Worm (Caenorhabditis elegans) whole organism, L2 larva: ENCODE results near the gene str-181.

Experiments used
- C34F6.9 ChIP-seq: fragments of 150-350 bp; optimal IDR thresholded peaks from 2 replicates; lab custom pipeline; 2014; ENCODE audit warnings: missing biosample characterization, missing genetic modification characterization
- F13H6.1 ChIP-seq: sonication (generic microtip); optimal IDR thresholded peaks from 2 replicates; lab custom pipeline; 2016; ENCODE audit warnings: missing genetic modification characterization, missing compliant biosample characterization
- R02D3.7 ChIP-seq: fragments of 150-350 bp; optimal IDR thresholded peaks from 2 replicates; lab custom pipeline; 2014; ENCODE audit warnings: missing biosample characterization, missing genetic modification characterization
- alr-1 ChIP-seq: fragments of 150-350 bp; optimal IDR thresholded peaks from 2 replicates; lab custom pipeline; 2014; ENCODE audit warnings: missing biosample characterization, missing genetic modification characterization
- aly-2 ChIP-seq: fragments of 150-350 bp; optimal IDR thresholded peaks from 2 replicates; lab custom pipeline; 2014; ENCODE audit warnings: missing biosample characterization, missing genetic modification characterization
- ama-1 ChIP-seq: fragments of 150-350 bp; optimal IDR thresholded peaks from 2 replicates; lab custom pipeline; 2018; ENCODE audit warnings: inconsistent platforms
- ceh-16 ChIP-seq: fragments of 150-350 bp; optimal IDR thresholded peaks from 2 replicates; lab custom pipeline; 2014; ENCODE audit warnings: missing biosample characterization, missing genetic modification characterization
- ceh-82 ChIP-seq: fragments of 150-350 bp; optimal IDR thresholded peaks from 2 replicates; lab custom pipeline; 2014; ENCODE audit warnings: missing biosample characterization, missing genetic modification characterization
- crh-2 ChIP-seq: sonication (generic microtip); optimal IDR thresholded peaks from 2 replicates; lab custom pipeline; 2017; ENCODE audit warnings: missing biosample characterization, missing genetic modification characterization
- dmd-4 ChIP-seq: sonication (generic microtip); optimal IDR thresholded peaks from 2 replicates; lab custom pipeline; 2017; ENCODE audit warnings: missing biosample characterization, missing genetic modification characterization
- egl-27 ChIP-seq: sonication (generic microtip); optimal IDR thresholded peaks from 3 replicates; lab custom pipeline; 2017; ENCODE audit warnings: missing biosample characterization, missing genetic modification reagents, missing genetic modification characterization
- elt-3 ChIP-seq: sonication (generic microtip); optimal IDR thresholded peaks from 2 replicates; lab custom pipeline; 2017; ENCODE audit warnings: missing biosample characterization, missing genetic modification characterization
- fos-1 ChIP-seq: fragments of 150-350 bp; optimal IDR thresholded peaks from 2 replicates; lab custom pipeline; 2014; ENCODE audit warnings: missing biosample characterization, missing genetic modification characterization
- gmeb-1 ChIP-seq: fragments of 150-350 bp; optimal IDR thresholded peaks from 2 replicates; lab custom pipeline; 2014; ENCODE audit warnings: missing biosample characterization, missing genetic modification characterization
- lin-11 ChIP-seq: fragments of 150-350 bp; sonication (generic microtip); optimal IDR thresholded peaks from 2 replicates; lab custom pipeline; 2014; ENCODE audit warnings: missing biosample characterization, missing genetic modification characterization, inconsistent platforms, mixed read lengths
- lin-13 ChIP-seq: fragments of 150-350 bp; optimal IDR thresholded peaks from 2 replicates; lab custom pipeline; 2014; ENCODE audit warnings: missing biosample characterization, missing genetic modification reagents, missing genetic modification characterization
- lin-39 ChIP-seq: fragments of 150-350 bp; optimal IDR thresholded peaks from 2 replicates; lab custom pipeline; 2014; ENCODE audit warnings: missing biosample characterization, missing genetic modification reagents, missing genetic modification characterization
- mbf-1 ChIP-seq: sonication (generic microtip); optimal IDR thresholded peaks from 2 replicates; lab custom pipeline; 2017; ENCODE audit warnings: missing biosample characterization, missing genetic modification characterization
- nhr-10 ChIP-seq: sonication (generic microtip); optimal IDR thresholded peaks from 2 replicates; lab custom pipeline; 2017; ENCODE audit warnings: missing biosample characterization, missing genetic modification characterization
- nhr-12 ChIP-seq: fragments of 150-350 bp; optimal IDR thresholded peaks from 2 replicates; lab custom pipeline; 2014; ENCODE audit warnings: missing biosample characterization, missing genetic modification characterization
- nhr-129 ChIP-seq: fragments of 150-350 bp; optimal IDR thresholded peaks from 2 replicates; lab custom pipeline; 2014; ENCODE audit warnings: missing biosample characterization, missing genetic modification characterization
- nhr-21 ChIP-seq: fragments of 150-350 bp; optimal IDR thresholded peaks from 2 replicates; lab custom pipeline; 2014; ENCODE audit warnings: missing biosample characterization, missing genetic modification characterization
- nhr-23 ChIP-seq: fragments of 150-350 bp; optimal IDR thresholded peaks from 2 replicates; lab custom pipeline; 2014; ENCODE audit warnings: missing biosample characterization, missing genetic modification reagents, missing genetic modification characterization
- nhr-6 ChIP-seq: fragments of 150-350 bp; optimal IDR thresholded peaks from 2 replicates; lab custom pipeline; 2014; ENCODE audit warnings: missing biosample characterization, missing genetic modification characterization
- nhr-77 ChIP-seq: fragments of 150-350 bp; optimal IDR thresholded peaks from 2 replicates; lab custom pipeline; 2014; ENCODE audit warnings: missing biosample characterization, missing genetic modification characterization
- skn-1 ChIP-seq: sonication (generic microtip); optimal IDR thresholded peaks from 2 replicates; lab custom pipeline; 2017; ENCODE audit warnings: missing biosample characterization, missing genetic modification characterization
- sma-3 ChIP-seq: sonication (generic microtip); optimal IDR thresholded peaks from 2 replicates; lab custom pipeline; 2016; ENCODE audit warnings: missing genetic modification reagents, missing genetic modification characterization, missing compliant biosample characterization
- snpc-4 ChIP-seq: fragments of 150-350 bp; optimal IDR thresholded peaks from 2 replicates; lab custom pipeline; 2014; ENCODE audit warnings: missing biosample characterization, missing genetic modification characterization
- unc-39 ChIP-seq: fragments of 150-350 bp; optimal IDR thresholded peaks from 2 replicates; lab custom pipeline; 2014; ENCODE audit warnings: missing biosample characterization, missing genetic modification characterization
- unc-55 ChIP-seq: fragments of 150-350 bp; sonication (generic microtip); optimal IDR thresholded peaks from 3 replicates; lab custom pipeline; 2014; ENCODE audit warnings: missing biosample characterization, missing genetic modification reagents, missing genetic modification characterization
- zag-1 ChIP-seq: fragments of 150-350 bp; optimal IDR thresholded peaks from 2 replicates; lab custom pipeline; 2014; ENCODE audit warnings: missing biosample characterization, missing genetic modification characterization
- ztf-1 ChIP-seq: fragments of 200-800 bp; sonication (Bioruptor generic); conservative IDR thresholded peaks from 2 replicates; pipeline ENCODE4 v1.3.6; 2022; ENCODE audit warnings: missing genetic modification characterization, missing compliant biosample characterization
- ztf-11 ChIP-seq: sonication (generic microtip); optimal IDR thresholded peaks from 2 replicates; lab custom pipeline; 2017; ENCODE audit warnings: missing biosample characterization, missing genetic modification characterization
- ztf-4 ChIP-seq: fragments of 150-350 bp; optimal IDR thresholded peaks from 2 replicates; lab custom pipeline; 2014; ENCODE audit warnings: missing biosample characterization, missing genetic modification characterization

Gene str-181

DNA sequence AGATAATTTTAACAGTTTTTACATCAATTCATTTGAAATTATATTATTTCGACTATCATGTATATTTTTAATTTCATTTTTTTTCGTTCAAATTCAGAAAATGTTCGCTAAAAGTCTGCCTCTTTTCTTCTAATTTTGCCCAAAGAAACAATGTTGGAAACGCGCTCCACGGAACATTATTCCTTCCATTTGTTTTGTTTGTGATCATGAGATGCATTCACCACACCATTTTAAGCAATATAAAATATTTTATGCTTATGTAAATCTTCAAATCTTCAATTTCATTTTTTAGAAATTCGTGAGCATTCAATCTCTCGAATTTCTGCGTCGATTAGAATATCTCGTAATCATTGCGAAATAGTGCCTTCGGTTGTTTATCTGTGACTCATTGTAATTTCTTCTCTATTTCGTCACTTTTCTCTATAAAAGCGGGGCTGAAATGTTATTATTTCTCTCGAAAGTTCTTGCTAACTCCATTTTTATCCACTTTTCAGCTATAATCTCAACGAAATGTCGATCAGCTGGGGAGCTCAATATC, 21.1 kb downstream of the str-181 start, which contains the start of gene istr-1:
TSS of gene istr-1 (plus strand) at position 495 of the 538 bp plus-strand sequence.
- no peak for TF ChIP-seq lin-13 (GFP tag; lab: Kevin White, UChicago)
- peak; percentile 12 for TF ChIP-seq fos-1 (tag; lab: Kevin White, UChicago)
- peak; percentile 66 for TF ChIP-seq C34F6.9 (tag; lab: Kevin White, UChicago)
- no peak for TF ChIP-seq ceh-82 (tag; lab: Kevin White, UChicago)
- peak; percentile 33 for TF ChIP-seq nhr-129 (tag; lab: Kevin White, UChicago)
- no peak for TF ChIP-seq lin-39 (tag; lab: Kevin White, UChicago)
- TF ChIP-seq unc-55 (GFP tag; lab: Kevin White, UChicago): peak; percentile 34
- peak; percentile 11 for TF ChIP-seq skn-1
- no peak for TF ChIP-seq lin-11 (tag; lab: Kevin White, UChicago)
- no peak for TF ChIP-seq nhr-6 (tag; lab: Kevin White, UChicago)
- TF ChIP-seq nhr-12: no peak
- TF ChIP-seq snpc-4 (tag; lab: Kevin White, UChicago): no peak
- TF ChIP-seq dmd-4 (tag; lab: Kevin White, UChicago): no peak

DNA sequence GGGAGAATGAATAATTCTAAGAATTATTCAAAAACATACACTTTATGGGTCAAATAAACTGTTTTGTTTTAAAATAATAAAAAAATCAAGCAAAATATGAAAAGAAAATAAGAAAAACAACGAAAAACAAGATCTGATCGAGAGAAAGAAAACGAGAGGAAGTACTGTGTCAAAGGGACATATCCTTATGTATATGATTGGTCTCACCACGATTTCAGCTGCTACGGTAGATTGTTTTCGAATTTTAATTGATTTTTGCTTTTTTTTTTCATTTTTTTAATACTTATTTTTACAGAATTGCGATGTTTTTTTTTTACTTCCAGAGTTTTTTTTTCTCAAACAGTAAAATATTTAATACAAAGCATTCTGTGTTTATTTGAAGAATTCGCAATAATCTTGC, 21.7 kb downstream of the str-181 start:
- TF ChIP-seq C34F6.9 (tag; lab: Kevin White, UChicago): no peak
- TF ChIP-seq nhr-10 (tag; lab: Kevin White, UChicago): no peak
- no peak for TF ChIP-seq sma-3 (GFP tag; lab: Kevin White, UChicago)
- no peak for TF ChIP-seq nhr-21 (tag; lab: Kevin White, UChicago)
- no peak for TF ChIP-seq ama-1 (lab: Kevin White, UChicago)
- TF ChIP-seq R02D3.7: no peak
- TF ChIP-seq mbf-1 (tag; lab: Kevin White, UChicago): no peak
- TF ChIP-seq nhr-129 (tag; lab: Kevin White, UChicago): no peak
- no peak for TF ChIP-seq unc-39 (tag; lab: Kevin White, UChicago)
- TF ChIP-seq alr-1 (tag; lab: Kevin White, UChicago): no peak
- TF ChIP-seq egl-27: no peak

ce11 chrV:12695968-12696367, 22.6 kb downstream of the str-181 start, which contains the start of gene K10C8.4:
TSS of gene K10C8.4 (plus strand) at chrV:12696268.
- no peak for TF ChIP-seq mbf-1 (tag; lab: Kevin White, UChicago)
- TF ChIP-seq lin-39 (tag; lab: Kevin White, UChicago): no peak
- peak; percentile 15 for TF ChIP-seq C34F6.9 (tag; lab: Kevin White, UChicago)
- no peak for TF ChIP-seq unc-39 (tag; lab: Kevin White, UChicago)
- TF ChIP-seq skn-1: no peak
- no peak for TF ChIP-seq F13H6.1 (tag; lab: Kevin White, UChicago)
- TF ChIP-seq unc-55 (GFP tag; lab: Kevin White, UChicago): peak; percentile 5

ce11 chrV:12695155-12695554, 23.4 kb downstream of the str-181 start, which contains the start of gene parn-1:
TSS of gene parn-1 (minus strand) at chrV:12695255.
- TF ChIP-seq nhr-129 (tag; lab: Kevin White, UChicago) (no peak), zag-1 (no peak), nhr-23 (tag; lab: Kevin White, UChicago) (no peak), R02D3.7 (no peak)

DNA sequence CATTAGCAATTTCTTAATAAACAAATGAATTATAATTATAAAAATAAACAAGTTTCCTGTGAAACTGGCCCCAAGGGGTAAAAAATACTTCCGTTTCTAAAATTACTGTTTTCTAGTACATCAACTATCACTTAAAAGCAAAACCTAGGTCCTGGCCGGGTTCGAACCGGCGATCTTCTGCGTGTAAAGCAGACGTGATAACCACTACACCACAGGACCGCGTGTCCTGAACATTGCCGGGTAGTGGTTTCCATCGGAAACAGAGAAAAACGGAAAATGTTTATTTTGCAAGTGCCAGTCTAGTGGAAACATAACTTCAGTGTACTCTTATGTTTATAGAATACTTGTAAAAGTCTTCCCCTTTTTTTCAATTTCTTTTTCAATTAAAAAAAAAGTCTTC, 35.3 kb downstream of the str-181 start:
- TF ChIP-seq nhr-77 (no peak), fos-1 (tag; lab: Kevin White, UChicago) (peak; percentile 3)

DNA sequence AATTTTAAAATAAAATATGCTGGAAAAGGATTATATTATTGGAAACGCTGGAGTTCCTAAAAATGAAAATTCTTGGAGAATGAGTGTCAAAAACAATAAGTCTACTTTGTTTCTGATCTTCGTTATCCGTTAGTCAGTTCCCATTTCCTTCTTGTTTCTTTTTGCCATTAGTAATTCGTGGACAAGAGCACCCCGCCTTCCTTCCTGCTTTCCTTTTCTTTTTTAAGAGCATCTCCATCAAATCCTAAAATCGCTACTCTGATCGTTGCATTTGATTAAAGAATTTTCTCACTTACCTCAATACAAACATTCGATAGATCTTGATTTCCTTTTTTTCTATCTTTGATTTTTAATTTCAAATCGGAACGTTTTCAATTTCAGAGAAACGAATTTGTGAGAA, 38.7 kb downstream of the str-181 start, which contains the start of gene frpr-15:
TSS of gene frpr-15 (plus strand) at position 301 of the 400 bp plus-strand sequence.
- TF ChIP-seq zag-1 (no peak), nhr-10 (tag; lab: Kevin White, UChicago) (no peak), elt-3 (no peak), ceh-16 (tag; lab: Kevin White, UChicago) (no peak), alr-1 (tag; lab: Kevin White, UChicago) (no peak), aly-2 (tag; lab: Kevin White, UChicago) (no peak)

DNA sequence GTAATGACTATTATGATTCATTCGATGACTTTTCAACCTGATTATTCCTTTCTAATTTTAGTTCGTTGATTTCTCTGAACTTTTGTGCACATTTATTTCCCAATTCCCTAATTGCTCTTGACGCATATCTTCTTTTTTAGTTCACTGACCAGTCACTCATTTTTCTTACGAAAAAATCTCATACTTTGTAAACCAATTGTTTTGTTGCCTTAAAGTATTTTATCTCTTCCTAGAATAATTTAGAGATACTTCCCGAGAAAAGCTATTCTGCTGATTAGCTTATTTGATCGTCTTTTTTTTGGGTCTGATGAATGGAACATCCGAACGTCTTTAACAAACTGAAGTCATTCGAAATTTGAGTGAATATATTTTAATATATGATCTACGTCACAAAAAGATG, 39.2 kb downstream of the str-181 start:
- TF ChIP-seq unc-39 (tag; lab: Kevin White, UChicago): no peak
- no peak for TF ChIP-seq ztf-11 (tag; lab: Kevin White, UChicago)
- no peak for TF ChIP-seq snpc-4 (tag; lab: Kevin White, UChicago)
- TF ChIP-seq gmeb-1 (tag; lab: Kevin White, UChicago): no peak
- TF ChIP-seq zag-1: no peak
- TF ChIP-seq nhr-23 (tag; lab: Kevin White, UChicago): no peak
- TF ChIP-seq ztf-1: no peak
- TF ChIP-seq crh-2 (tag; lab: Kevin White, UChicago): no peak
- no peak for TF ChIP-seq nhr-6 (tag; lab: Kevin White, UChicago)
- no peak for TF ChIP-seq aly-2 (tag; lab: Kevin White, UChicago)
- no peak for TF ChIP-seq mbf-1 (tag; lab: Kevin White, UChicago)
- no peak for TF ChIP-seq F13H6.1 (tag; lab: Kevin White, UChicago)
- no peak for TF ChIP-seq alr-1 (tag; lab: Kevin White, UChicago)
- no peak for TF ChIP-seq ztf-4 (tag; lab: Kevin White, UChicago)
- TF ChIP-seq egl-27: no peak
